Worm (Caenorhabditis elegans) whole organism, L1 larva: ENCODE measurements around the gene nlp-3.

Experiments
- C04F5.9 ChIP-seq: sonication (generic microtip); optimal IDR thresholded peaks from 2 replicates; lab custom pipeline; 2016; ENCODE audit warnings: missing genetic modification characterization, missing compliant biosample characterization
- Y116A8C.19 ChIP-seq: sonication (generic microtip); optimal IDR thresholded peaks from 2 replicates; lab custom pipeline; 2016; ENCODE audit warnings: missing compliant biosample characterization, missing genetic modification characterization, borderline replicate concordance
- aly-2 ChIP-seq: fragments of 150-350 bp; optimal IDR thresholded peaks from 2 replicates; lab custom pipeline; 2014; ENCODE audit warnings: missing biosample characterization, missing genetic modification characterization
- ama-1 ChIP-seq: fragments of 150-350 bp; optimal IDR thresholded peaks from 2 replicates; lab custom pipeline; 2014
- ceh-63 ChIP-seq: fragments of 200-800 bp; sonication (Bioruptor generic); optimal IDR thresholded peaks from 2 replicates; lab custom pipeline; 2018; ENCODE audit warnings: mild to moderate bottlenecking, missing genetic modification characterization, missing compliant biosample characterization
- ceh-82 ChIP-seq, 3 experiments: fragments of 150-350 bp in 1 of 3; sonication (generic microtip) in 2 of 3; optimal IDR thresholded peaks; 2 replicates each; lab custom pipeline; 2014 to 2017; ENCODE audit warnings: missing biosample characterization in 3 of 3, missing genetic modification characterization in 3 of 3
- ceh-88 ChIP-seq: fragments of 200-800 bp; sonication (Bioruptor generic); IDR thresholded peaks from 2 replicates; pipeline ENCODE4 v1.3.6; 2022; ENCODE audit warnings: missing genetic modification characterization, missing compliant biosample characterization
- ceh-90 ChIP-seq: sonication (generic microtip); optimal IDR thresholded peaks from 2 replicates; lab custom pipeline; 2016; ENCODE audit warnings: missing genetic modification characterization, missing compliant biosample characterization
- dpl-1 ChIP-seq, 3 experiments: fragments of 150-350 bp in 2 of 3; sonication (generic microtip) in 1 of 3; optimal IDR thresholded peaks; 2 replicates each; lab custom pipeline; 2014 to 2017; ENCODE audit warnings: missing biosample characterization in 3 of 3, missing genetic modification characterization in 3 of 3, missing genetic modification reagents in 3 of 3
- dsc-1 ChIP-seq: sonication (generic microtip); optimal IDR thresholded peaks from 2 replicates; lab custom pipeline; 2016; ENCODE audit warnings: mild to moderate bottlenecking, missing genetic modification characterization, missing compliant biosample characterization
- efl-3 ChIP-seq: fragments of 200-800 bp; sonication (Bioruptor generic); optimal IDR thresholded peaks from 2 replicates; lab custom pipeline; 2018; ENCODE audit warnings: mild to moderate bottlenecking, missing genetic modification characterization, missing compliant biosample characterization
- egl-27 ChIP-seq, 2 experiments: fragments of 150-350 bp in 1 of 2; sonication (generic microtip); optimal IDR thresholded peaks; 3 replicates each; lab custom pipeline; 2017 to 2018; ENCODE audit warnings: missing biosample characterization in 2 of 2, missing genetic modification characterization in 2 of 2, missing genetic modification reagents in 2 of 2
- elt-2 ChIP-seq: sonication (generic microtip); optimal IDR thresholded peaks from 2 replicates; lab custom pipeline; 2016; ENCODE audit warnings: missing genetic modification characterization, mild to moderate bottlenecking, inconsistent platforms, missing compliant biosample characterization, missing genetic modification reagents
- elt-3 ChIP-seq, 6 experiments: fragments of 150-350 bp in 1 of 6; sonication (generic microtip); optimal IDR thresholded peaks; 2 replicates each; lab custom pipeline; 2017 to 2018; ENCODE audit warnings: missing biosample characterization in 6 of 6, missing genetic modification characterization in 6 of 6, inconsistent platforms in 1 of 6
- ets-5 ChIP-seq: fragments of 200-800 bp; sonication (Bioruptor generic); IDR thresholded peaks from 2 replicates; pipeline ENCODE4 v1.3.6; 2022; ENCODE audit warnings: missing genetic modification characterization, missing compliant biosample characterization
- fkh-10 ChIP-seq: sonication (generic microtip); optimal IDR thresholded peaks from 2 replicates; lab custom pipeline; 2017; ENCODE audit warnings: missing biosample characterization, missing genetic modification reagents, missing genetic modification characterization
- fkh-4 ChIP-seq: sonication (generic microtip); optimal IDR thresholded peaks from 2 replicates; lab custom pipeline; 2016; ENCODE audit warnings: missing compliant biosample characterization, missing genetic modification characterization, borderline replicate concordance
- fkh-8 ChIP-seq: sonication (generic microtip); optimal IDR thresholded peaks from 2 replicates; lab custom pipeline; 2016; ENCODE audit warnings: mild to moderate bottlenecking, missing genetic modification characterization, missing compliant biosample characterization
- hlh-17 ChIP-seq: fragments of 200-800 bp; sonication (Bioruptor generic); optimal IDR thresholded peaks from 2 replicates; lab custom pipeline; 2018; ENCODE audit warnings: missing genetic modification characterization, mild to moderate bottlenecking, missing compliant biosample characterization, moderate library complexity, borderline replicate concordance
- hlh-4 ChIP-seq: sonication (generic microtip); optimal IDR thresholded peaks from 2 replicates; lab custom pipeline; 2016; ENCODE audit warnings: mild to moderate bottlenecking, missing genetic modification characterization, missing compliant biosample characterization
- hpl-2 ChIP-seq: fragments of 150-350 bp; optimal IDR thresholded peaks from 2 replicates; lab custom pipeline; 2014; ENCODE audit warnings: missing biosample characterization, missing genetic modification reagents, missing genetic modification characterization
- irx-1 ChIP-seq: sonication (generic microtip); optimal IDR thresholded peaks from 2 replicates; lab custom pipeline; 2016; ENCODE audit warnings: missing genetic modification characterization, missing compliant biosample characterization
- isw-1 ChIP-seq: fragments of 200-800 bp; sonication (Bioruptor generic); IDR thresholded peaks from 2 replicates; pipeline ENCODE4 v1.3.6; 2022; ENCODE audit warnings: missing genetic modification characterization, missing compliant biosample characterization
- lin-39 ChIP-seq: fragments of 150-350 bp; optimal IDR thresholded peaks from 2 replicates; lab custom pipeline; 2014; ENCODE audit warnings: missing biosample characterization, missing genetic modification reagents, missing genetic modification characterization
- lsy-2 ChIP-seq, 2 experiments: fragments of 150-350 bp; optimal IDR thresholded peaks; 2 replicates each; lab custom pipeline; 2014; ENCODE audit warnings: missing biosample characterization in 2 of 2, missing genetic modification characterization in 2 of 2
- mab-9 ChIP-seq: fragments of 200-800 bp; sonication (Bioruptor generic); IDR thresholded peaks from 2 replicates; pipeline ENCODE4 v1.3.6; 2022; ENCODE audit warnings: missing genetic modification reagents, missing genetic modification characterization, missing compliant biosample characterization
- mef-2 ChIP-seq: fragments of 150-350 bp; optimal IDR thresholded peaks from 2 replicates; lab custom pipeline; 2014; ENCODE audit warnings: missing biosample characterization, missing genetic modification characterization
- nhr-12 ChIP-seq: sonication (generic microtip); optimal IDR thresholded peaks from 2 replicates; lab custom pipeline; 2017; ENCODE audit warnings: missing biosample characterization, missing genetic modification characterization
- nhr-19 ChIP-seq: fragments of 200-800 bp; sonication (Bioruptor generic); conservative IDR thresholded peaks from 2 replicates; pipeline ENCODE4 v1.3.6; 2022; ENCODE audit warnings: missing genetic modification characterization, missing compliant biosample characterization
- nhr-20 ChIP-seq: sonication (generic microtip); optimal IDR thresholded peaks from 2 replicates; lab custom pipeline; 2016; ENCODE audit warnings: mild to moderate bottlenecking, missing genetic modification characterization, missing compliant biosample characterization
- nhr-237 ChIP-seq: fragments of 150-350 bp; optimal IDR thresholded peaks from 2 replicates; lab custom pipeline; 2014; ENCODE audit warnings: missing biosample characterization, missing genetic modification characterization
- nhr-71 ChIP-seq: sonication (generic microtip); optimal IDR thresholded peaks from 2 replicates; lab custom pipeline; 2016; ENCODE audit warnings: mild to moderate bottlenecking, missing genetic modification characterization, moderate library complexity, missing compliant biosample characterization
- nhr-84 ChIP-seq: sonication (generic microtip); optimal IDR thresholded peaks from 2 replicates; lab custom pipeline; 2017; ENCODE audit warnings: missing biosample characterization, missing genetic modification characterization
- nhr-85 ChIP-seq: sonication (generic microtip); peaks from one replicate; lab custom pipeline; 2016; ENCODE audit warnings: missing genetic modification characterization, inconsistent platforms, missing compliant biosample characterization
- pax-3 ChIP-seq: fragments of 200-800 bp; sonication (Bioruptor generic); optimal IDR thresholded peaks from 2 replicates; lab custom pipeline; 2018; ENCODE audit warnings: mild to moderate bottlenecking, missing genetic modification characterization, moderate library complexity, missing compliant biosample characterization
- pqm-1 ChIP-seq: sonication (generic microtip); optimal IDR thresholded peaks from 3 replicates; lab custom pipeline; 2017; ENCODE audit warnings: missing biosample characterization, missing genetic modification characterization
- rnt-1 ChIP-seq: sonication (generic microtip); optimal IDR thresholded peaks from 2 replicates; lab custom pipeline; 2016; ENCODE audit warnings: mild to moderate bottlenecking, missing genetic modification characterization, moderate library complexity, missing compliant biosample characterization
- skn-1 ChIP-seq: fragments of 150-350 bp; optimal IDR thresholded peaks from 2 replicates; lab custom pipeline; 2014; ENCODE audit warnings: missing biosample characterization, missing genetic modification characterization
- snpc-4 ChIP-seq: fragments of 150-350 bp; optimal IDR thresholded peaks from 2 replicates; lab custom pipeline; 2014; ENCODE audit warnings: missing biosample characterization, missing genetic modification characterization
- sox-4 ChIP-seq: sonication (generic microtip); optimal IDR thresholded peaks from 2 replicates; lab custom pipeline; 2016; ENCODE audit warnings: missing genetic modification characterization, missing compliant biosample characterization
- sptf-1 ChIP-seq: fragments of 150-350 bp; optimal IDR thresholded peaks from 2 replicates; lab custom pipeline; 2014; ENCODE audit warnings: missing biosample characterization, missing genetic modification characterization
- swsn-7 ChIP-seq: sonication (generic microtip); optimal IDR thresholded peaks from 2 replicates; lab custom pipeline; 2016; ENCODE audit warnings: missing genetic modification characterization, missing compliant biosample characterization
- tbx-2 ChIP-seq: sonication (generic microtip); optimal IDR thresholded peaks from 2 replicates; lab custom pipeline; 2016; ENCODE audit warnings: missing genetic modification characterization, missing compliant biosample characterization
- tlp-1 ChIP-seq: fragments of 150-350 bp; optimal IDR thresholded peaks from 2 replicates; lab custom pipeline; 2014; ENCODE audit warnings: missing biosample characterization, missing genetic modification characterization
- unc-62 ChIP-seq: fragments of 150-350 bp; optimal IDR thresholded peaks from 2 replicates; lab custom pipeline; 2014; ENCODE audit warnings: missing biosample characterization, missing genetic modification reagents, missing genetic modification characterization
- vab-15 ChIP-seq: sonication (generic microtip); optimal IDR thresholded peaks from 2 replicates; lab custom pipeline; 2017; ENCODE audit warnings: missing genotype, mild to moderate bottlenecking, missing genetic modification characterization, missing compliant biosample characterization
- xbp-1 ChIP-seq: sonication (generic microtip); optimal IDR thresholded peaks from 2 replicates; lab custom pipeline; 2016; ENCODE audit warnings: missing genetic modification characterization, missing compliant biosample characterization
- zag-1 ChIP-seq: fragments of 150-350 bp; optimal IDR thresholded peaks from 2 replicates; lab custom pipeline; 2014; ENCODE audit warnings: missing biosample characterization, missing genetic modification characterization
- zip-4 ChIP-seq: fragments of 200-800 bp; sonication (Bioruptor generic); optimal IDR thresholded peaks from 2 replicates; lab custom pipeline; 2018; ENCODE audit warnings: mild to moderate bottlenecking, missing genetic modification characterization, moderate library complexity, missing compliant biosample characterization
- ztf-4 ChIP-seq: fragments of 150-350 bp; optimal IDR thresholded peaks from 2 replicates; lab custom pipeline; 2014; ENCODE audit warnings: missing biosample characterization, missing genetic modification characterization

The nlp-3 gene

ce11 chrX:13182012-13182411, 3.8 kb upstream of the nlp-3 start (continued):
- TF ChIP-seq tlp-1 (tag; lab: Kevin White, UChicago) = no peak
- no peak for TF ChIP-seq nhr-12
- TF ChIP-seq zag-1 (tag; lab: Kevin White, UChicago) = no peak
- no peak for TF ChIP-seq ztf-4 (tag; lab: Kevin White, UChicago)
- TF ChIP-seq egl-27 (tag; optimal IDR thresholded peaks at IDR 0.05; lab: Kevin White, UChicago) = no peak
- no peak for TF ChIP-seq Y116A8C.19 (tag; lab: Kevin White, UChicago)
- TF ChIP-seq lin-39 (tag; lab: Kevin White, UChicago) = no peak
- TF ChIP-seq dpl-1 (GFP tag; optimal IDR thresholded peaks at IDR 0.05; lab: Kevin White, UChicago) = no peak
- TF ChIP-seq hpl-2 (GFP tag; lab: Kevin White, UChicago) = no peak
- TF ChIP-seq unc-62 (GFP tag; lab: Kevin White, UChicago) = no peak
- TF ChIP-seq swsn-7 = no peak
- no peak for TF ChIP-seq ceh-82 (tag; optimal IDR thresholded peaks at IDR 0.05; lab: Kevin White, UChicago)
- TF ChIP-seq ama-1 (lab: Kevin White, UChicago) = no peak
- TF ChIP-seq aly-2 (tag; lab: Kevin White, UChicago) = no peak
- no peak for TF ChIP-seq isw-1 (GFP tag; lab: Robert Waterston, UW)
- no peak for TF ChIP-seq ceh-63 (GFP tag; lab: Kevin White, UChicago)
- TF ChIP-seq pax-3 (tag; lab: Kevin White, UChicago) = peak; percentile 84
- TF ChIP-seq zip-4 = no peak
- TF ChIP-seq fkh-4 (tag; lab: Kevin White, UChicago) = no peak
- TF ChIP-seq skn-1 (tag; lab: Kevin White, UChicago) = no peak
- TF ChIP-seq ceh-88 = no peak
- no peak for TF ChIP-seq nhr-237 (tag; lab: Kevin White, UChicago)
- TF ChIP-seq vab-15 (tag; lab: Kevin White, UChicago) = no peak
- no peak for TF ChIP-seq nhr-19 (GFP tag; lab: Robert Waterston, UW)
- no peak for TF ChIP-seq nhr-84 (tag; lab: Kevin White, UChicago)
- TF ChIP-seq fkh-10 = no peak
- no peak for TF ChIP-seq C04F5.9 (tag; lab: Kevin White, UChicago)
- TF ChIP-seq tbx-2 (tag; lab: Kevin White, UChicago) = no peak
- TF ChIP-seq fkh-8 = peak; percentile 38
- TF ChIP-seq nhr-85 (tag; lab: Kevin White, UChicago) = no peak
- TF ChIP-seq elt-3 (tag; optimal IDR thresholded peaks at IDR 0.05; lab: Kevin White, UChicago) = no peak
- peak; percentile 72 for TF ChIP-seq sox-4
- TF ChIP-seq sptf-1 = no peak
- no peak for TF ChIP-seq lsy-2 (tag; optimal IDR thresholded peaks at IDR 0.05; lab: Kevin White, UChicago)
- TF ChIP-seq, all 84 proteins: peak for 7

DNA sequence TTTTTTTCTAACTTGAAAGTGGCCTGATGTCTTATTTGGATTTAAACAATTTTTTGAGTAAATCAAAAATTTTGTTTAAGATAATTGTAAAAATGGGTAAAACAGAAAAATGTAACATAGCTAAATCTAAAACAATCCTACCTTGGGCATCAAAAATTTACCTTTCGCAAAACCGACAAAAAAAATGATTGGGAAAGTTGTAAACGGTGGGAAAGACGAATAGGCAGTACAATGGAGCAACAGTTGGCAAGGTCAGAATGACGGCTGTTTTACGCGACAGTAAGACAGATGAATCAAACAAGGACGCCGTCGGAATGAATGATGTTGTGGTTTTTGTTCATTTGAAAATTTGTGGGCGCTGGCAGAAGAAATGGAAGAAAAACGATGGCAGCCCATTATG, 3.8 kb downstream of the nlp-3 start:
- TF ChIP-seq nhr-85 (tag; lab: Kevin White, UChicago) (peak; percentile 74), nhr-71 (tag; lab: Kevin White, UChicago) (no peak), ceh-90 (tag; lab: Kevin White, UChicago) (no peak)

DNA sequence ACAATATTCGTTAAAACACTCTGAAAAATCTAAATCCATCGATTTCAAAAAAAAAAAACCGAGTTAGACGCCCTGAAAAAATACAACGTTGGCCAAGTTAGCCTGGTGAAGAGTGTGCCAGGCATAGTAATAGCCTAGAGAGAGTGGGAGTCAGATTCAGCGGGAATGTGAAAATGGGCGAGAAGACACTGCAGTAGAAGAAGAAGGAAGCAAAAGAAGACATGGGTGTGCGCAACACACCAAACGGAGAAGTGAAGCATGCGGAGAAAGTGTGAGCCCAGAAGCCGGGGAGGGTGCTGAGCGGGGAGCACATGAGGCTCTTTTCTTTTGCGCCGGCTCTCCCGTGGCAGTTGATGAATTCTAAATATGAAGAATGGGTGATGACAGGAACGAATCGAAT, 7.0 kb downstream of the nlp-3 start:
- TF ChIP-seq aly-2 (tag; lab: Kevin White, UChicago) = no peak
- no peak for TF ChIP-seq hlh-17
- no peak for TF ChIP-seq mef-2 (tag; lab: Kevin White, UChicago)
- TF ChIP-seq pqm-1 (tag; lab: Kevin White, UChicago) = no peak
- no peak for TF ChIP-seq irx-1 (tag; lab: Kevin White, UChicago)
- TF ChIP-seq ets-5 (GFP tag; lab: Robert Waterston, UW) = no peak
- TF ChIP-seq tbx-2 (tag; lab: Kevin White, UChicago) = peak; percentile 26
- TF ChIP-seq xbp-1 (tag; lab: Kevin White, UChicago) = no peak
- peak; percentile 34 for TF ChIP-seq dsc-1 (tag; lab: Kevin White, UChicago)
- no peak for TF ChIP-seq zip-4
- TF ChIP-seq nhr-20 (tag; lab: Kevin White, UChicago) = no peak
- TF ChIP-seq fkh-10 = peak; percentile 37
- TF ChIP-seq mab-9 (GFP tag; lab: Robert Waterston, UW) = no peak
- no peak for TF ChIP-seq snpc-4 (tag; lab: Kevin White, UChicago)
- no peak for TF ChIP-seq sptf-1
- TF ChIP-seq rnt-1 = no peak
- TF ChIP-seq zag-1 (tag; lab: Kevin White, UChicago) = no peak
- TF ChIP-seq lsy-2 (tag; optimal IDR thresholded peaks at IDR 0.05; lab: Kevin White, UChicago) = peak in 1 of 2 experiments; percentile 25
- no peak for TF ChIP-seq nhr-12
- no peak for TF ChIP-seq elt-2 (tag; lab: Kevin White, UChicago)
- no peak for TF ChIP-seq efl-3 (GFP tag; lab: Kevin White, UChicago)
- no peak for TF ChIP-seq ztf-4 (tag; lab: Kevin White, UChicago)
- TF ChIP-seq hlh-4 (tag; lab: Kevin White, UChicago) = no peak
- peak; percentile 61 for TF ChIP-seq fkh-8
